Fruit fly (Drosophila melanogaster) whole organism, prepupa: Measurements from ENCODE around the gene Pi3K21B.

Source experiments
- Blimp-1 ChIP-seq: fragments of 200-800 bp; sonication (Bioruptor generic); optimal IDR thresholded peaks from 3 replicates; lab custom pipeline; 2017; ENCODE audit warnings: missing biosample characterization, missing genetic modification characterization, mild to moderate bottlenecking, moderate library complexity, missing genetic modification reagents
- CG11762 ChIP-seq: fragments of 200-800 bp; sonication (Bioruptor generic); optimal IDR thresholded peaks from 3 replicates; lab custom pipeline; 2016; ENCODE audit warnings: missing biosample characterization, missing genetic modification characterization; ENCODE audit not compliant: insufficient read depth
- CG15336 ChIP-seq: fragments of 200-800 bp; sonication (Bioruptor generic); IDR thresholded peaks from 2 replicates; pipeline ENCODE4 v1.3.6; 2022; ENCODE audit warnings: missing biosample characterization, missing genetic modification characterization
- CG16779 ChIP-seq: fragments of 200-800 bp; sonication (Bioruptor generic); optimal IDR thresholded peaks from 3 replicates; lab custom pipeline; 2017; ENCODE audit warnings: missing biosample characterization, mild to moderate bottlenecking, missing genetic modification characterization
- CG3032 ChIP-seq: fragments of 200-800 bp; optimal IDR thresholded peaks from 2 replicates; lab custom pipeline; 2019; ENCODE audit warnings: missing biosample characterization, mild to moderate bottlenecking, missing genetic modification characterization, moderate library complexity
- CG31627 ChIP-seq: fragments of 200-800 bp; sonication (Bioruptor generic); optimal IDR thresholded peaks from 3 replicates; lab custom pipeline; 2016; ENCODE audit warnings: missing biosample characterization, missing genetic modification characterization
- CG3919 ChIP-seq: fragments of 200-800 bp; sonication (Bioruptor generic); optimal IDR thresholded peaks from 3 replicates; lab custom pipeline; 2016; ENCODE audit warnings: missing biosample characterization, missing genetic modification characterization
- CG4318 ChIP-seq: fragments of 200-800 bp; sonication (Bioruptor generic); optimal IDR thresholded peaks from 3 replicates; lab custom pipeline; 2017; ENCODE audit warnings: missing biosample characterization, mild to moderate bottlenecking, missing genetic modification characterization
- CG6163 ChIP-seq: fragments of 200-800 bp; sonication (Bioruptor generic); IDR thresholded peaks from 3 replicates; pipeline ENCODE4 v1.3.6; 2022; ENCODE audit warnings: missing biosample characterization, missing genetic modification characterization
- CG6854 ChIP-seq: fragments of 200-800 bp; sonication (Bioruptor generic); optimal IDR thresholded peaks from 2 replicates; lab custom pipeline; 2017; ENCODE audit warnings: missing biosample characterization, mild to moderate bottlenecking, missing genetic modification characterization
- Eip78C ChIP-seq: fragments of 200-800 bp; sonication (Bioruptor generic); peaks from one replicate; lab custom pipeline; 2016; ENCODE audit warnings: missing biosample characterization, missing genetic modification characterization
- Ets21C ChIP-seq: fragments of 200-800 bp; sonication (Bioruptor generic); optimal IDR thresholded peaks from 3 replicates; lab custom pipeline; 2016; ENCODE audit warnings: missing biosample characterization, missing genetic modification characterization
- Ets96B ChIP-seq: fragments of 200-800 bp; optimal IDR thresholded peaks from 2 replicates; lab custom pipeline; 2019; ENCODE audit warnings: missing biosample characterization, mild to moderate bottlenecking, missing genetic modification characterization, moderate library complexity
- Hr38 ChIP-seq: sonication (Bioruptor generic); optimal IDR thresholded peaks from 2 replicates; lab custom pipeline; 2016; ENCODE audit warnings: missing biosample characterization, missing genetic modification characterization
- Hr39 ChIP-seq: fragments of 200-800 bp; sonication (Bioruptor generic); optimal IDR thresholded peaks from 2 replicates; lab custom pipeline; 2016; ENCODE audit warnings: missing biosample characterization, missing genetic modification characterization
- Hr4 ChIP-seq: fragments of 200-800 bp; sonication (Bioruptor generic); optimal IDR thresholded peaks from 3 replicates; lab custom pipeline; 2016; ENCODE audit warnings: missing biosample characterization, missing genetic modification characterization
- Lpt ChIP-seq: fragments of 200-800 bp; sonication (Bioruptor generic); optimal IDR thresholded peaks from 3 replicates; lab custom pipeline; 2016; ENCODE audit warnings: missing biosample characterization, missing genetic modification characterization
- Met ChIP-seq: fragments of 200-800 bp; sonication (Bioruptor generic); optimal IDR thresholded peaks from 3 replicates; lab custom pipeline; 2016; ENCODE audit warnings: missing biosample characterization, missing genetic modification characterization
- Sox102F ChIP-seq: fragments of 200-800 bp; sonication (Bioruptor generic); optimal IDR thresholded peaks from 2 replicates; lab custom pipeline; 2016; ENCODE audit warnings: missing biosample characterization, mild to moderate bottlenecking, missing genetic modification characterization
- acj6 ChIP-seq: fragments of 200-800 bp; sonication (Bioruptor generic); optimal IDR thresholded peaks from 3 replicates; lab custom pipeline; 2016; ENCODE audit warnings: missing biosample characterization, missing genetic modification characterization
- cyc ChIP-seq: fragments of 200-800 bp; sonication (Bioruptor generic); optimal IDR thresholded peaks from 3 replicates; lab custom pipeline; 2016; ENCODE audit warnings: missing biosample characterization, missing genetic modification characterization
- dsx ChIP-seq: fragments of 200-800 bp; optimal IDR thresholded peaks from 3 replicates; lab custom pipeline; 2019; ENCODE audit warnings: missing biosample characterization, mild to moderate bottlenecking, missing genetic modification characterization, moderate library complexity; ENCODE audit not compliant: poor library complexity, severe bottlenecking
- eg ChIP-seq: fragments of 200-800 bp; sonication (Bioruptor generic); IDR thresholded peaks from 3 replicates; pipeline ENCODE4 v1.3.6; 2022; ENCODE audit warnings: missing biosample characterization, missing genetic modification characterization
- esn ChIP-seq: fragments of 200-800 bp; sonication (Bioruptor generic); optimal IDR thresholded peaks from 2 replicates; lab custom pipeline; 2016; ENCODE audit warnings: missing biosample characterization, mild to moderate bottlenecking, missing genetic modification characterization, moderate library complexity
- fd59A ChIP-seq: fragments of 200-800 bp; sonication (Bioruptor generic); optimal IDR thresholded peaks from 2 replicates; lab custom pipeline; 2017; ENCODE audit warnings: missing biosample characterization, mild to moderate bottlenecking, missing genetic modification characterization, missing genetic modification reagents
- fd85E ChIP-seq: fragments of 200-800 bp; sonication (Bioruptor generic); optimal IDR thresholded peaks from 3 replicates; lab custom pipeline; 2016; ENCODE audit warnings: missing biosample characterization, missing genetic modification characterization
- fkh ChIP-seq: fragments of 200-800 bp; sonication (Bioruptor generic); optimal IDR thresholded peaks from 3 replicates; lab custom pipeline; 2017; ENCODE audit warnings: missing biosample characterization, mild to moderate bottlenecking, missing genetic modification characterization, moderate library complexity
- lz ChIP-seq: fragments of 200-800 bp; sonication (Bioruptor generic); optimal IDR thresholded peaks from 3 replicates; lab custom pipeline; 2016; ENCODE audit warnings: missing biosample characterization, missing genetic modification characterization
- net ChIP-seq: fragments of 200-800 bp; sonication (Bioruptor generic); optimal IDR thresholded peaks from 3 replicates; lab custom pipeline; 2016; ENCODE audit warnings: missing biosample characterization, missing genetic modification characterization
- pdm3 ChIP-seq: fragments of 200-800 bp; sonication (Bioruptor generic); optimal IDR thresholded peaks from 3 replicates; lab custom pipeline; 2016; ENCODE audit warnings: missing biosample characterization, missing genetic modification characterization
- spab ChIP-seq: fragments of 200-800 bp; sonication (Bioruptor generic); optimal IDR thresholded peaks from 2 replicates; lab custom pipeline; 2017; ENCODE audit warnings: missing biosample characterization, mild to moderate bottlenecking, missing genetic modification characterization, missing genetic modification reagents

Pi3K21B gene

dm6 chr2L:267441-268089 is 30.1 kb upstream of the Pi3K21B start, which contains the start of gene CG17075 (continued):
- TF ChIP-seq dsx (GFP tag; lab: Kevin White, UChicago) (peak; percentile 78), Met (GFP tag; lab: Kevin White, UChicago) (no peak), Blimp-1 (GFP tag; lab: Kevin White, UChicago) (peak; percentile 46), spab (GFP tag; lab: Kevin White, UChicago) (no peak), fd85E (GFP tag; lab: Kevin White, UChicago) (peak; percentile 32), Sox102F (GFP tag; lab: Kevin White, UChicago) (no peak), CG4318 (GFP tag; lab: Kevin White, UChicago) (no peak), net (GFP tag; lab: Kevin White, UChicago) (peak; percentile 93), acj6 (GFP tag; lab: Kevin White, UChicago) (peak; percentile 86), CG15336 (peak; percentile 98), Lpt (GFP tag; lab: Kevin White, UChicago) (peak; percentile 89), eg (GFP tag; lab: Robert Waterston, UW) (peak; percentile 97), CG11762 (GFP tag; lab: Kevin White, UChicago) (peak; percentile 82), Hr38 (GFP tag; lab: Kevin White, UChicago) (no peak), pdm3 (GFP tag; lab: Kevin White, UChicago) (no peak), CG6163 (GFP tag; lab: Robert Waterston, UW) (peak; percentile 96), CG16779 (tag; lab: Kevin White, UChicago) (peak; percentile 89)

dm6 chr2L:268788-269187 is 28.9 kb upstream of the Pi3K21B start, which contains the start of gene CG3345:
CG3345 (plus strand) TSS chr2L:269088.
- TF ChIP-seq fkh (no peak), CG6854 (GFP tag; lab: Kevin White, UChicago) (no peak), fd85E (GFP tag; lab: Kevin White, UChicago) (no peak)

dm6 chr2L:271553-271952 is 26.1 kb upstream of the Pi3K21B start, which contains the start of gene Dus1:
Dus1 (minus strand) TSS chr2L:271744.
- TF ChIP-seq pdm3 (GFP tag; lab: Kevin White, UChicago) (no peak), Eip78C (GFP tag; lab: Kevin White, UChicago) (peak; percentile 40)

DNA sequence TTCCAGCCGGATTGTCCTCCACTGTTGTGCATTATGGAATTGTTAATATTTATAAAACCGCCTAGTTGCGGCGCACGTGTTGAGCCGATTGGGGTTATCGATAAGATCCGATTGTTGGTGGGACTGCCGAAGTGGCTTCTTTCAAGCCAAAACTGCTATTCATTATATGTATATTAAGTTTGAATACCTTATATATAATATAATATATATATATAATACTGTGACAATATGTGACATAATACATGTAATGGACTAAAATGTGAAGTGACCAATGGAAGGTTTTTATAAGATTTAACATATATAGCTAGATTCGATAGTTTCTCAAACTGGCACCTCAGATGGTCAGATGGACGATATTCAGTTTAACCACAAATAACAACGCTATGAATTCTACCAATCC is 24.1 kb upstream of the Pi3K21B start, which contains the start of the genes mbm and CG11555:
mbm (minus strand) TSS at position 113 of the 400 bp plus-strand sequence.
CG11555 (plus strand) TSS at position 234 of the 400 bp plus-strand sequence.
- peak; percentile 26 for TF ChIP-seq CG3032 (tag; lab: Kevin White, UChicago)
- peak; percentile 19 for TF ChIP-seq esn (GFP tag; lab: Kevin White, UChicago)
- TF ChIP-seq Hr39 (GFP tag; lab: Kevin White, UChicago), result no peak
- TF ChIP-seq dsx (GFP tag; lab: Kevin White, UChicago), result peak; percentile 5
- peak; percentile 39 for TF ChIP-seq Ets96B (tag; lab: Kevin White, UChicago)
- TF ChIP-seq CG3919 (GFP tag; lab: Kevin White, UChicago), result no peak

- no peak for TF ChIP-seq spab (GFP tag; lab: Kevin White, UChicago)
- no peak for TF ChIP-seq Sox102F (GFP tag; lab: Kevin White, UChicago)
- TF ChIP-seq fd59A, result no peak
- no peak for TF ChIP-seq Ets21C
- peak; percentile 95 for TF ChIP-seq fkh
- TF ChIP-seq Hr4 (GFP tag; lab: Kevin White, UChicago), result no peak
- TF ChIP-seq Hr39 (GFP tag; lab: Kevin White, UChicago), result no peak
- peak; percentile 10 for TF ChIP-seq lz (GFP tag; lab: Kevin White, UChicago)
- TF ChIP-seq CG4318 (GFP tag; lab: Kevin White, UChicago), result no peak
- TF ChIP-seq cyc (GFP tag; lab: Kevin White, UChicago), result peak; percentile 22
- peak; percentile 47 for TF ChIP-seq CG31627
- TF ChIP-seq esn (GFP tag; lab: Kevin White, UChicago), result peak; percentile 35
Observed at dm6 chr2L:277122-277671, 20.5 kb upstream of the Pi3K21B start, which contains the start of gene smo. smo (plus strand) TSS chr2L:277582.
